Fruit fly (Drosophila melanogaster): ENCODE results near the gene CG5280.
A peak's percentile ranks its signal among the peaks of the same experiment; 100 is the strongest.

CG5280 gene

dm6 chr3L:9011485-9012389 is 21.7 kb upstream of the CG5280 start (continued):
- TF ChIP-seq CG1529 (GFP tag; optimal IDR thresholded peaks at IDR 0.05) (peak; percentile 49), CG11456 (GFP tag; IDR thresholded peaks at IDR 0.05) (peak; percentile 68; the same call in 2 of the 3 replicates), peb (GFP tag; IDR thresholded peaks at IDR 0.05) (peak; percentile 67; the same call in 1 of the 2 replicates), H15 (GFP tag; IDR thresholded peaks at IDR 0.05) (peak; percentile 74; the same call in 2 of the 3 replicates), Usf (GFP tag; optimal IDR thresholded peaks at IDR 0.05) (peak; percentile 38), CG10274 (GFP tag; optimal IDR thresholded peaks at IDR 0.05) (peak; percentile 13), Rfx (GFP tag; IDR thresholded peaks at IDR 0.05) (peak; percentile 46; the same call in 1 of the 2 replicates), CG14710 (tag; optimal IDR thresholded peaks at IDR 0.05) (peak; percentile 86), bbx (GFP tag; IDR thresholded peaks at IDR 0.05; ENCODE audit: partially characterized antibody) (no peak), dm (GFP tag; optimal IDR thresholded peaks at IDR 0.05) (peak; percentile 46), H2.0 (GFP tag; IDR thresholded peaks at IDR 0.05) (peak; percentile 74), CG30431 (GFP tag; optimal IDR thresholded peaks at IDR 0.05) (peak; percentile 71), bab2 (GFP tag; optimal IDR thresholded peaks at IDR 0.05) (peak; percentile 90), CG31224 (GFP tag; IDR thresholded peaks at IDR 0.05) (no peak), CG8089 (GFP tag; optimal IDR thresholded peaks at IDR 0.05) (peak; percentile 38), prd (optimal IDR thresholded peaks at IDR 0.05) (no peak), prd (GFP tag; IDR thresholded peaks at IDR 0.05) (peak; percentile 90), run (tag; optimal IDR thresholded peaks at IDR 0.05) (no peak), Deaf1 (tag; optimal IDR thresholded peaks at IDR 0.05) (peak; percentile 61), CG6683 (GFP tag; optimal IDR thresholded peaks at IDR 0.05) (no peak), Vsx1 (GFP tag; optimal IDR thresholded peaks at IDR 0.05) (peak; percentile 12), Abd-B (GFP tag; optimal IDR thresholded peaks at IDR 0.05) (peak; percentile 86), gem (tag; optimal IDR thresholded peaks at IDR 0.05) (peak; percentile 84), bsh (GFP tag; optimal IDR thresholded peaks at IDR 0.05) (peak in 1 of 2 experiments; percentile 86), Sry-δ (GFP tag; optimal IDR thresholded peaks at IDR 0.05) (peak; percentile 38), CG12155 (GFP tag; optimal IDR thresholded peaks at IDR 0.05) (peak; percentile 49), hth (optimal IDR thresholded peaks at IDR 0.05) (peak; percentile 48), Doc3 (GFP tag; IDR thresholded peaks at IDR 0.05; ENCODE audit: partially characterized antibody) (no peak), CG4328 (GFP tag; optimal IDR thresholded peaks at IDR 0.05) (peak; percentile 36), lab (GFP tag; optimal IDR thresholded peaks at IDR 0.05) (peak; percentile 34), CG7271 (tag; optimal IDR thresholded peaks at IDR 0.05) (no peak), sens (GFP tag) (peak; percentile 98), CG42726 (GFP tag; IDR thresholded peaks at IDR 0.05; ENCODE audit: partially characterized antibody) (no peak), chn (GFP tag; optimal IDR thresholded peaks at IDR 0.05) (peak; percentile 70), knrl (GFP tag; IDR thresholded peaks at IDR 0.05; ENCODE audit: partially characterized antibody) (no peak), oc (tag; optimal IDR thresholded peaks at IDR 0.05) (peak; percentile 35), trem (tag; optimal IDR thresholded peaks at IDR 0.05) (peak; percentile 78), Spps (tag; optimal IDR thresholded peaks at IDR 0.05) (peak; percentile 72), CG7928 (GFP tag; optimal IDR thresholded peaks at IDR 0.05) (no peak), CG17385 (GFP tag; optimal IDR thresholded peaks at IDR 0.05) (peak; percentile 36), Hey (tag; optimal IDR thresholded peaks at IDR 0.05) (no peak), ind (GFP tag; optimal IDR thresholded peaks at IDR 0.05) (peak; percentile 63), sisA (GFP tag; IDR thresholded peaks at IDR 0.05) (peak; percentile 84), Sin3A (optimal IDR thresholded peaks at IDR 0.05) (no peak), CG8924 (tag; optimal IDR thresholded peaks at IDR 0.05) (peak; percentile 78), CG12299 (tag; optimal IDR thresholded peaks at IDR 0.05) (no peak), ab (GFP tag; optimal IDR thresholded peaks at IDR 0.05) (peak; percentile 16), Drgx (GFP tag; IDR thresholded peaks at IDR 0.05) (no peak), CG16863 (GFP tag; optimal IDR thresholded peaks at IDR 0.05) (peak; percentile 76)
